Worm (Caenorhabditis elegans): ENCODE results near the gene let-756.
A peak's percentile ranks its signal among the peaks of the same experiment; 100 is the strongest.

let-756 gene

ce11 chrIII:6452683-6453082 lies 45.8 kb downstream of the let-756 start (continued):
- TF ChIP-seq egl-27 (tag; optimal IDR thresholded peaks at IDR 0.05) (no peak), nhr-237 (tag; optimal IDR thresholded peaks at IDR 0.05) (no peak), F26F4.8 (GFP tag; conservative IDR thresholded peaks at IDR 0.05) (no peak), ztf-11 (tag; optimal IDR thresholded peaks at IDR 0.05) (no peak), unc-62 (GFP tag; optimal IDR thresholded peaks at IDR 0.05 in 1 of 2) (peak in 1 of 2 experiments; percentile 96), unc-62 (tag; optimal IDR thresholded peaks at IDR 0.05) (no peak), mep-1 (tag; optimal IDR thresholded peaks at IDR 0.05) (peak; percentile 40), ceh-44 (GFP tag; IDR thresholded peaks at IDR 0.05) (no peak), lin-1 (GFP tag; IDR thresholded peaks at IDR 0.05) (no peak), daf-19 (GFP tag; conservative IDR thresholded peaks at IDR 0.05) (no peak), lin-29 (GFP tag; IDR thresholded peaks at IDR 0.05) (no peak), nhr-42 (GFP tag; IDR thresholded peaks at IDR 0.05) (no peak), dmd-9 (GFP tag; IDR thresholded peaks at IDR 0.05) (no peak), lsy-2 (tag; optimal IDR thresholded peaks at IDR 0.05) (peak in 1 of 2 experiments; percentile 28), hlh-30 (tag; optimal IDR thresholded peaks at IDR 0.05; ENCODE audit: insufficient read depth) (peak; percentile 76), lim-7 (GFP tag; IDR thresholded peaks at IDR 0.05) (no peak), hlh-11 (tag; optimal IDR thresholded peaks at IDR 0.05) (peak; percentile 10), Y5F2A.4 (GFP tag; optimal IDR thresholded peaks at IDR 0.05) (no peak), F44E2.7 (GFP tag; IDR thresholded peaks at IDR 0.05) (no peak), aha-1 (tag) (no peak), zip-11 (GFP tag; IDR thresholded peaks at IDR 0.05) (no peak), F10B5.3 (tag; optimal IDR thresholded peaks at IDR 0.05) (no peak), sdz-12 (GFP tag; optimal IDR thresholded peaks at IDR 0.05) (no peak), jun-1 (tag; optimal IDR thresholded peaks at IDR 0.05) (no peak), nhr-28 (tag; optimal IDR thresholded peaks at IDR 0.05) (no peak), nhr-76 (tag; optimal IDR thresholded peaks at IDR 0.05) (no peak)

DNA sequence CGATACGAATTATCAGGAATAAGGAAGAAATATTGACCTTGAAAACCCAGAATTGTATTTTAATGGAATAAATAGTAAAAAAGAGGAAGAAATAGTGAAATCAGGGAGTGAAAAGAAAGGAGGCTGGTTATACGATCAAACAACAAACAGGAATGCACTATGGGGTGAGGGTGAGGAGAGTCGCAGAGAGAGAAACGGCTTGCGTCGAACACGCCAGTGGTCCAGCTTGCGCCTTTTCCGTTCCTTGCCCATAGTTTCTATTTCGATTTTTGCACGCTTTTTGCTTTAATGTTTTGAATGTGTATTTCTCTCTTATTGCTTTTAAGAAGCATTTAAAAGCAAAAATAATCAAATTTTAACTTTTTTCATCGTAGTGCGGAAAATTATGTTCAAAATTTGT lies 46.7 kb downstream of the let-756 start:
- TF ChIP-seq zfp-3 (GFP tag; conservative IDR thresholded peaks at IDR 0.05) (no peak), rbr-2 (tag; optimal IDR thresholded peaks at IDR 0.05) (peak; percentile 87), egl-43 (GFP tag; IDR thresholded peaks at IDR 0.05) (no peak), ceh-32 (tag; optimal IDR thresholded peaks at IDR 0.05; ENCODE audit: poor library complexity) (no peak), F49E8.2 (tag; optimal IDR thresholded peaks at IDR 0.05; ENCODE audit: borderline replicate concordance) (no peak), sdz-12 (GFP tag; optimal IDR thresholded peaks at IDR 0.05) (no peak), daf-19 (GFP tag; conservative IDR thresholded peaks at IDR 0.05) (no peak), D1046.2 (GFP tag; IDR thresholded peaks at IDR 0.05) (no peak), aha-1 (tag) (peak; percentile 98), Y75B8A.6 (GFP tag; IDR thresholded peaks at IDR 0.05) (no peak), zip-11 (GFP tag; IDR thresholded peaks at IDR 0.05) (no peak), spr-1 (tag; optimal IDR thresholded peaks at IDR 0.05) (peak; percentile 80), ces-1 (GFP tag; optimal IDR thresholded peaks at IDR 0.05) (no peak), nhr-42 (GFP tag; IDR thresholded peaks at IDR 0.05) (0 out of 2 replicates have a peak, but pooled peaks have one; percentile 11), ZK337.2 (GFP tag; IDR thresholded peaks at IDR 0.05) (no peak), nhr-102 (tag; optimal IDR thresholded peaks at IDR 0.05) (peak; percentile 8), nhr-41 (GFP tag; IDR thresholded peaks at IDR 0.05) (no peak), nhr-48 (tag; optimal IDR thresholded peaks at IDR 0.05) (peak; percentile 34), R02D3.7 (tag; optimal IDR thresholded peaks at IDR 0.05) (no peak), mep-1 (tag; optimal IDR thresholded peaks at IDR 0.05) (peak; percentile 95), ceh-44 (GFP tag; IDR thresholded peaks at IDR 0.05) (no peak), Y105C5A.15 (GFP tag; IDR thresholded peaks at IDR 0.05) (no peak), T26A8.4 (GFP tag; IDR thresholded peaks at IDR 0.05) (peak; percentile 37; the same call in 1 of the 2 replicates), F26F4.8 (GFP tag; conservative IDR thresholded peaks at IDR 0.05) (no peak), php-3 (GFP tag; IDR thresholded peaks at IDR 0.05) (no peak), T20F7.1 (GFP tag; optimal IDR thresholded peaks at IDR 0.05) (peak; percentile 62), ceh-28 (tag; optimal IDR thresholded peaks at IDR 0.05) (no peak), ceh-20 (GFP tag; IDR thresholded peaks at IDR 0.05) (peak; percentile 74), lin-15B (tag; optimal IDR thresholded peaks at IDR 0.05) (no peak), hlh-30 (tag; optimal IDR thresholded peaks at IDR 0.05; ENCODE audit: insufficient read depth) (peak; percentile 72), spr-3 (GFP tag; optimal IDR thresholded peaks at IDR 0.05) (no peak), lir-3 (tag; optimal IDR thresholded peaks at IDR 0.05) (no peak), mxl-2 (GFP tag; conservative IDR thresholded peaks at IDR 0.05) (no peak), mxl-3 (GFP tag; optimal IDR thresholded peaks at IDR 0.05) (peak; percentile 71), nhr-76 (tag; optimal IDR thresholded peaks at IDR 0.05) (no peak)
